Worm (Caenorhabditis elegans) whole organism, L1 larva: Measurements from ENCODE around the gene alfa-1.
A peak's percentile ranks its signal among the peaks of the same experiment; 100 is the strongest.

ENCODE experiments used
- aha-1 ChIP-seq: fragments of 150-350 bp; optimal IDR thresholded peaks from 2 replicates; lab custom pipeline; 2014; ENCODE audit warnings: missing biosample characterization, missing genetic modification characterization
- aly-2 ChIP-seq: fragments of 150-350 bp; optimal IDR thresholded peaks from 2 replicates; lab custom pipeline; 2014; ENCODE audit warnings: missing biosample characterization, missing genetic modification characterization
- ama-1 ChIP-seq: fragments of 150-350 bp; optimal IDR thresholded peaks from 2 replicates; lab custom pipeline; 2014
- blmp-1 ChIP-seq: fragments of 150-350 bp; optimal IDR thresholded peaks from 2 replicates; lab custom pipeline; 2014; ENCODE audit warnings: missing biosample characterization, missing genetic modification characterization
- ceh-8 ChIP-seq: fragments of 200-800 bp; sonication (Bioruptor generic); optimal IDR thresholded peaks from 2 replicates; lab custom pipeline; 2018; ENCODE audit warnings: mild to moderate bottlenecking, missing genetic modification characterization, moderate library complexity, missing compliant biosample characterization
- ceh-90 ChIP-seq: sonication (generic microtip); optimal IDR thresholded peaks from 2 replicates; lab custom pipeline; 2016; ENCODE audit warnings: missing genetic modification characterization, missing compliant biosample characterization
- ces-1 ChIP-seq: fragments of 150-350 bp; optimal IDR thresholded peaks from 2 replicates; lab custom pipeline; 2014; ENCODE audit warnings: missing biosample characterization, missing genetic modification reagents, missing genetic modification characterization
- dpl-1 ChIP-seq, 3 experiments: fragments of 150-350 bp in 2 of 3; sonication (generic microtip) in 1 of 3; optimal IDR thresholded peaks; 2 replicates each; lab custom pipeline; 2014 to 2017; ENCODE audit warnings: missing biosample characterization in 3 of 3, missing genetic modification characterization in 3 of 3, missing genetic modification reagents in 3 of 3
- efl-1 ChIP-seq, 4 experiments: fragments of 150-350 bp; optimal IDR thresholded peaks in 3 of 4; peaks in 1 of 4; 1 replicate in 1 of 4; 2 replicates in 3 of 4; lab custom pipeline; 2014; ENCODE audit warnings: missing biosample characterization in 2 of 4, missing genetic modification characterization in 2 of 4, missing genetic modification reagents in 2 of 4
- egl-13 ChIP-seq: sonication (generic microtip); optimal IDR thresholded peaks from 2 replicates; lab custom pipeline; 2016; ENCODE audit warnings: missing genotype, missing genetic modification reagents, missing genetic modification characterization, missing compliant biosample characterization
- egl-27 ChIP-seq, 2 experiments: fragments of 150-350 bp in 1 of 2; sonication (generic microtip); optimal IDR thresholded peaks; 3 replicates each; lab custom pipeline; 2017 to 2018; ENCODE audit warnings: missing biosample characterization in 2 of 2, missing genetic modification characterization in 2 of 2, missing genetic modification reagents in 2 of 2
- elt-2 ChIP-seq: sonication (generic microtip); optimal IDR thresholded peaks from 2 replicates; lab custom pipeline; 2016; ENCODE audit warnings: missing genetic modification characterization, mild to moderate bottlenecking, inconsistent platforms, missing compliant biosample characterization, missing genetic modification reagents
- elt-3 ChIP-seq, 6 experiments: fragments of 150-350 bp in 1 of 6; sonication (generic microtip); optimal IDR thresholded peaks; 2 replicates each; lab custom pipeline; 2017 to 2018; ENCODE audit warnings: missing biosample characterization in 6 of 6, missing genetic modification characterization in 6 of 6, inconsistent platforms in 1 of 6
- ets-5 ChIP-seq: fragments of 200-800 bp; sonication (Bioruptor generic); IDR thresholded peaks from 2 replicates; pipeline ENCODE4 v1.3.6; 2022; ENCODE audit warnings: missing genetic modification characterization, missing compliant biosample characterization
- fkh-4 ChIP-seq: sonication (generic microtip); optimal IDR thresholded peaks from 2 replicates; lab custom pipeline; 2016; ENCODE audit warnings: missing compliant biosample characterization, missing genetic modification characterization, borderline replicate concordance
- hlh-17 ChIP-seq: fragments of 200-800 bp; sonication (Bioruptor generic); optimal IDR thresholded peaks from 2 replicates; lab custom pipeline; 2018; ENCODE audit warnings: missing genetic modification characterization, mild to moderate bottlenecking, missing compliant biosample characterization, moderate library complexity, borderline replicate concordance
- hlh-4 ChIP-seq: sonication (generic microtip); optimal IDR thresholded peaks from 2 replicates; lab custom pipeline; 2016; ENCODE audit warnings: mild to moderate bottlenecking, missing genetic modification characterization, missing compliant biosample characterization
- hpl-2 ChIP-seq: fragments of 150-350 bp; optimal IDR thresholded peaks from 2 replicates; lab custom pipeline; 2014; ENCODE audit warnings: missing biosample characterization, missing genetic modification reagents, missing genetic modification characterization
- irx-1 ChIP-seq: sonication (generic microtip); optimal IDR thresholded peaks from 2 replicates; lab custom pipeline; 2016; ENCODE audit warnings: missing genetic modification characterization, missing compliant biosample characterization
- jun-1 ChIP-seq: fragments of 150-350 bp; optimal IDR thresholded peaks from 2 replicates; lab custom pipeline; 2014; ENCODE audit warnings: missing biosample characterization, missing genetic modification reagents, missing genetic modification characterization
- lin-13 ChIP-seq: fragments of 150-350 bp; optimal IDR thresholded peaks from 2 replicates; lab custom pipeline; 2014; ENCODE audit warnings: missing biosample characterization, missing genetic modification reagents, missing genetic modification characterization
- lin-14 ChIP-seq: fragments of 200-800 bp; sonication (Bioruptor generic); optimal IDR thresholded peaks from 2 replicates; lab custom pipeline; 2018; ENCODE audit warnings: mild to moderate bottlenecking, missing genetic modification characterization, moderate library complexity, missing compliant biosample characterization
- lin-35 ChIP-seq, 2 experiments: fragments of 150-350 bp; optimal IDR thresholded peaks; 2 replicates each; lab custom pipeline; 2014; ENCODE audit warnings: missing biosample characterization in 2 of 2, missing genetic modification characterization in 2 of 2, missing genetic modification reagents in 2 of 2
- lin-39 ChIP-seq: fragments of 150-350 bp; optimal IDR thresholded peaks from 2 replicates; lab custom pipeline; 2014; ENCODE audit warnings: missing biosample characterization, missing genetic modification reagents, missing genetic modification characterization
- lsy-2 ChIP-seq, 2 experiments: fragments of 150-350 bp; optimal IDR thresholded peaks; 2 replicates each; lab custom pipeline; 2014; ENCODE audit warnings: missing biosample characterization in 2 of 2, missing genetic modification characterization in 2 of 2
- mdl-1 ChIP-seq, 2 experiments: fragments of 150-350 bp; optimal IDR thresholded peaks; 2 replicates each; lab custom pipeline; 2014 to 2017; ENCODE audit warnings: missing biosample characterization in 2 of 2, missing genetic modification characterization in 2 of 2, inconsistent platforms in 1 of 2
- mep-1 ChIP-seq: fragments of 150-350 bp; optimal IDR thresholded peaks from 2 replicates; lab custom pipeline; 2014; ENCODE audit warnings: missing biosample characterization, missing genetic modification characterization
- nhr-12 ChIP-seq: sonication (generic microtip); optimal IDR thresholded peaks from 2 replicates; lab custom pipeline; 2017; ENCODE audit warnings: missing biosample characterization, missing genetic modification characterization
- nhr-19 ChIP-seq: fragments of 200-800 bp; sonication (Bioruptor generic); conservative IDR thresholded peaks from 2 replicates; pipeline ENCODE4 v1.3.6; 2022; ENCODE audit warnings: missing genetic modification characterization, missing compliant biosample characterization
- nhr-71 ChIP-seq: sonication (generic microtip); optimal IDR thresholded peaks from 2 replicates; lab custom pipeline; 2016; ENCODE audit warnings: mild to moderate bottlenecking, missing genetic modification characterization, moderate library complexity, missing compliant biosample characterization
- nhr-77 ChIP-seq: fragments of 150-350 bp; optimal IDR thresholded peaks from 2 replicates; lab custom pipeline; 2014; ENCODE audit warnings: missing biosample characterization, missing genetic modification characterization
- nhr-84 ChIP-seq: sonication (generic microtip); optimal IDR thresholded peaks from 2 replicates; lab custom pipeline; 2017; ENCODE audit warnings: missing biosample characterization, missing genetic modification characterization
- nhr-85 ChIP-seq: sonication (generic microtip); peaks from one replicate; lab custom pipeline; 2016; ENCODE audit warnings: missing genetic modification characterization, inconsistent platforms, missing compliant biosample characterization
- nhr-90 ChIP-seq: sonication (generic microtip); optimal IDR thresholded peaks from 2 replicates; lab custom pipeline; 2016; ENCODE audit warnings: mild to moderate bottlenecking, missing genetic modification characterization, missing compliant biosample characterization; ENCODE audit not compliant: poor library complexity
- pqm-1 ChIP-seq: sonication (generic microtip); optimal IDR thresholded peaks from 3 replicates; lab custom pipeline; 2017; ENCODE audit warnings: missing biosample characterization, missing genetic modification characterization
- snpc-4 ChIP-seq: fragments of 150-350 bp; optimal IDR thresholded peaks from 2 replicates; lab custom pipeline; 2014; ENCODE audit warnings: missing biosample characterization, missing genetic modification characterization
- snu-23 ChIP-seq: sonication (generic microtip); optimal IDR thresholded peaks from 2 replicates; lab custom pipeline; 2016; ENCODE audit warnings: missing genetic modification characterization, missing compliant biosample characterization
- swsn-7 ChIP-seq: sonication (generic microtip); optimal IDR thresholded peaks from 2 replicates; lab custom pipeline; 2016; ENCODE audit warnings: missing genetic modification characterization, missing compliant biosample characterization
- unc-130 ChIP-seq: fragments of 150-350 bp; optimal IDR thresholded peaks from 2 replicates; lab custom pipeline; 2017; ENCODE audit warnings: missing biosample characterization, missing genetic modification characterization, inconsistent platforms
- unc-62 ChIP-seq: fragments of 150-350 bp; optimal IDR thresholded peaks from 2 replicates; lab custom pipeline; 2014; ENCODE audit warnings: missing biosample characterization, missing genetic modification reagents, missing genetic modification characterization
- vab-15 ChIP-seq: sonication (generic microtip); optimal IDR thresholded peaks from 2 replicates; lab custom pipeline; 2017; ENCODE audit warnings: missing genotype, mild to moderate bottlenecking, missing genetic modification characterization, missing compliant biosample characterization
- xbp-1 ChIP-seq: sonication (generic microtip); optimal IDR thresholded peaks from 2 replicates; lab custom pipeline; 2016; ENCODE audit warnings: missing genetic modification characterization, missing compliant biosample characterization
- zip-4 ChIP-seq: fragments of 200-800 bp; sonication (Bioruptor generic); optimal IDR thresholded peaks from 2 replicates; lab custom pipeline; 2018; ENCODE audit warnings: mild to moderate bottlenecking, missing genetic modification characterization, moderate library complexity, missing compliant biosample characterization
- ztf-4 ChIP-seq: fragments of 150-350 bp; optimal IDR thresholded peaks from 2 replicates; lab custom pipeline; 2014; ENCODE audit warnings: missing biosample characterization, missing genetic modification characterization

Gene alfa-1

DNA sequence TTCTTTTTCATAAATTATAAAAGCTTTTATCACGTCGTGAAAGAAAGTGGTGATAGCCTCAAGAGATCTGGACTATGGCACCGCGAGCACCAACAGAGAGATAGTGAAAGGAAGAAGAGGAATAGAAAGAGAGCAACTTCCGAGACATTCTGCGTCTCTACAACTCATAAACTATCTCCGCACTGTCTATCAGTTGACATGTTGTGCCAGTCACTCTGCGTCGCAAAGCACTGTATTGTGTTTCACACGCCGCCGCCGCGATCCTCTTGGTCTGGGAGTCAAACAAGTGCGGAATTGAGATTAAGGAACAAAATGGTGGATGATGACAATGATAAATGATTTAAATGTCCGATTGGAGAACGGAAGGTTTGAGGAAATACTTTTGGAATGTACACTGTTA is 38.9 kb downstream of the alfa-1 start (continued):
- TF ChIP-seq lin-39 (tag; lab: Kevin White, UChicago) (no peak), nhr-12 (no peak), elt-2 (tag; lab: Kevin White, UChicago) (peak; percentile 48), efl-1 (optimal IDR thresholded peaks at IDR 0.05; lab: Kevin White, UChicago) (peak; percentile 3 to 24), efl-1 (GFP tag; optimal IDR thresholded peaks at IDR 0.05 in 1 of 2; lab: Kevin White, UChicago) (peak in 1 of 2 experiments; percentile 12), ceh-90 (no peak), ets-5 (GFP tag; lab: Robert Waterston, UW) (no peak), ama-1 (lab: Kevin White, UChicago) (no peak), aha-1 (tag; lab: Kevin White, UChicago) (no peak), mdl-1 (tag; optimal IDR thresholded peaks at IDR 0.05; lab: Kevin White, UChicago) (peak in 1 of 2 experiments; percentile 1), ces-1 (no peak), vab-15 (tag; lab: Kevin White, UChicago) (no peak), unc-130 (tag; lab: Kevin White, UChicago) (no peak), lin-14 (GFP tag; lab: Kevin White, UChicago) (peak; percentile 43), hlh-4 (tag; lab: Kevin White, UChicago) (no peak), irx-1 (no peak), hlh-17 (GFP tag; lab: Kevin White, UChicago) (no peak), snpc-4 (tag; lab: Kevin White, UChicago) (no peak), unc-62 (GFP tag; lab: Kevin White, UChicago) (no peak), xbp-1 (tag; lab: Kevin White, UChicago) (no peak), nhr-84 (tag; lab: Kevin White, UChicago) (no peak), nhr-19 (GFP tag; lab: Robert Waterston, UW) (no peak), jun-1 (tag; lab: Kevin White, UChicago) (peak; percentile 26), egl-13 (tag; lab: Kevin White, UChicago) (no peak), nhr-77 (tag; lab: Kevin White, UChicago) (no peak), fkh-4 (tag; lab: Kevin White, UChicago) (no peak), egl-27 (tag; optimal IDR thresholded peaks at IDR 0.05; lab: Kevin White, UChicago) (no peak), ztf-4 (tag; lab: Kevin White, UChicago) (no peak), zip-4 (no peak), swsn-7 (tag; lab: Kevin White, UChicago) (peak; percentile 21), dpl-1 (GFP tag; optimal IDR thresholded peaks at IDR 0.05; lab: Kevin White, UChicago) (no peak), lin-13 (GFP tag; lab: Kevin White, UChicago) (no peak), hpl-2 (GFP tag; lab: Kevin White, UChicago) (no peak)
- TF ChIP-seq, all 84 proteins: peak for 10

DNA sequence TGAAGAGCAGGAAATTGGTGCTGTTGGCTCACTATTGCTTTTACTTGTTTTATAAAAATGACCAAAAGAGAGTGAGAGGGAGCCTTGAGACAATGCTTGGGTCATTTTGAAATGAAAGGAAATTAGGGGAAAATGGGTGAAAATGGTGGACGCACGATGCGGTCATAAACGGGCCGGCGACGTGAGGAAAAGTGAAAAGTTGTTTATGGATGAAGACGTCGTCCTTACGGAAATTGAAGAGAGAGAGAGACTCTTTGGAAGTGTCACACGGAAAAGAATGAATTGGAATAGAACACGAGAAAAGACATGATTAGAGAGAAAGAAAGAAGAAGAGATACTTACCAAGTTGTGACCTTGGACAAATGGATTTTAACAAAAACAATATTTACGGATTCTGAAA is 40.8 kb downstream of the alfa-1 start:
- peak in 1 of 6 experiments; percentile 20 for TF ChIP-seq elt-3 (tag; optimal IDR thresholded peaks at IDR 0.05; lab: Kevin White, UChicago)
- TF ChIP-seq blmp-1 (tag; lab: Kevin White, UChicago), result peak; percentile 100
- peak; percentile 52 for TF ChIP-seq mep-1
- TF ChIP-seq ceh-8, result no peak
- TF ChIP-seq efl-1 (optimal IDR thresholded peaks at IDR 0.05; lab: Kevin White, UChicago), result no peak
- TF ChIP-seq efl-1 (GFP tag; optimal IDR thresholded peaks at IDR 0.05 in 1 of 2; lab: Kevin White, UChicago), result peak in 1 of 2 experiments; percentile 71
- peak; percentile 37 for TF ChIP-seq nhr-71
- TF ChIP-seq nhr-85, result peak; percentile 48
- peak in 1 of 2 experiments; percentile 4 for TF ChIP-seq lin-35 (GFP tag; optimal IDR thresholded peaks at IDR 0.05; lab: Kevin White, UChicago)
- TF ChIP-seq pqm-1, result no peak
- TF ChIP-seq vab-15 (tag; lab: Kevin White, UChicago), result peak; percentile 37
- peak; percentile 38 for TF ChIP-seq snu-23 (GFP tag; lab: Kevin White, UChicago)
- TF ChIP-seq lsy-2 (tag; optimal IDR thresholded peaks at IDR 0.05; lab: Kevin White, UChicago), result peak in 1 of 2 experiments; percentile 31
- no peak for TF ChIP-seq nhr-90
- TF ChIP-seq aly-2 (tag; lab: Kevin White, UChicago), result no peak
- peak; percentile 75 for TF ChIP-seq lin-14 (GFP tag; lab: Kevin White, UChicago)
- no peak for TF ChIP-seq egl-13 (tag; lab: Kevin White, UChicago)
- TF ChIP-seq, all 84 proteins: peak for 11
